Fruit fly (Drosophila melanogaster): ENCODE measurements around the gene Ada2b.

dm6 chr3R:8206628-8207275 is 33.6 kb downstream of the Ada2b start:
- no peak for TF ChIP-seq dmrt93B (GFP tag; optimal IDR thresholded peaks at IDR 0.05)
- TF ChIP-seq OdsH (GFP tag; optimal IDR thresholded peaks at IDR 0.05): peak; percentile 70
- no peak for TF ChIP-seq jim (GFP tag; optimal IDR thresholded peaks at IDR 0.05)
